Worm (Caenorhabditis elegans): ENCODE measurements around the gene pssy-2.

Gene pssy-2

ce11 chrIII:13458978-13459596 is 12.5 kb upstream of the pssy-2 start, which contains the start of gene tag-164:
tag-164 (plus strand) TSS chrIII:13459546.
- TF ChIP-seq pes-1 (GFP tag; IDR thresholded peaks at IDR 0.05) (no peak), B0310.2 (tag; optimal IDR thresholded peaks at IDR 0.05) (no peak), aly-1 (tag; optimal IDR thresholded peaks at IDR 0.05) (no peak), hmbx-1 (tag; optimal IDR thresholded peaks at IDR 0.05) (no peak), hmg-4 (GFP tag; optimal IDR thresholded peaks at IDR 0.05) (no peak), tbx-37 (GFP tag; conservative IDR thresholded peaks at IDR 0.05) (no peak), ceh-13 (GFP tag; optimal IDR thresholded peaks at IDR 0.05) (no peak)

DNA sequence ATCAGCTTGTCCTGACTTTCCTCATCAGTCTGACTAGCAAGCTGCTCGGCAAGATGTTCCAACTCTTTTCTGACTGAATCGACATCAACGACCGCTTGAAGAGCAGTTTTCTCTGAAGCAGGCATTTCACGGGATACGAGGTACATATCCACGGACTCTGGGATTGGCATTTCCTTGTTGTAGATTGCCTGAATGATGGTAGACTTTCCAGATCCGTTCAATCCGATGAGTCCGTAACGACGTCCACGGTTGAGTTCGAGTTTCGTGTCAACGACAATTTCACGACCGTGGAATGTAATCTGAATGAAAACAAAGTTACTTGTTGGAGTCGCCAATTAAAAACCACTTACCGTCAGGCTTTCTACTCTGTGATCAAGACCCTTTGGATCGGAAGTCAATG is 10.1 kb upstream of the pssy-2 start:
- TF ChIP-seq hmg-4 (GFP tag; optimal IDR thresholded peaks at IDR 0.05) (no peak), tbx-37 (GFP tag; conservative IDR thresholded peaks at IDR 0.05) (no peak), ceh-36 (tag; optimal IDR thresholded peaks at IDR 0.05) (no peak), ceh-13 (GFP tag; optimal IDR thresholded peaks at IDR 0.05) (no peak), hmbx-1 (tag; optimal IDR thresholded peaks at IDR 0.05) (no peak), B0310.2 (tag; optimal IDR thresholded peaks at IDR 0.05) (no peak), hnd-1 (tag; optimal IDR thresholded peaks at IDR 0.05) (no peak), scrt-1 (GFP tag; IDR thresholded peaks at IDR 0.05) (no peak), sea-1 (GFP tag; conservative IDR thresholded peaks at IDR 0.05) (no peak), ama-1 (optimal IDR thresholded peaks at IDR 0.05) (no peak), F13C5.2 (tag; optimal IDR thresholded peaks at IDR 0.05) (no peak), ets-7 (tag; optimal IDR thresholded peaks at IDR 0.05) (no peak), tbx-11 (GFP tag; IDR thresholded peaks at IDR 0.05) (no peak), aly-1 (tag; optimal IDR thresholded peaks at IDR 0.05) (no peak), tra-4 (tag; optimal IDR thresholded peaks at IDR 0.05) (no peak), flt-1 (GFP tag; IDR thresholded peaks at IDR 0.05) (no peak)

DNA sequence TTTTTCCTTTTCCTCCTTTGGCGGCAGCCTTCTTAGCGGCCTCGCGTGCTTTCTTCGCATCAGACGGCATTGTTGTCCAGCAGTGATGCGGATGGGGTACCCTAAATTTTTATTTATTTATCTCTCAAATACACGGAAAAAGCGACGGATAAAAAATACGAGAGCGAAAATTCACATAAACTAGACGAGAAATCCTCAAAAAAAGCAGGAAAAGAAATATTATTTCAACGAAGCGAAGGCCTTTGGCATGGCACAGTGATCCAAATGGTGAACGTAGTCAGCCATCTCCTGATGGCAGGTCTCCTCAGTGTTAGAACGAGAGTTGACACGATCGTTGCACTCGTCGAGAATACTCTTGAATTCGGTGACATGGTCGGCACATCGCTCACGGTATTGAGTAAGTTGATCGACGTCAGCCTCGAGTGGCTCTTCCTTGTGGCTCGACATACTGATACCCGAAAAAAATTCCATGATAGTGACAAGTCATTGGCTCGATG is 9.4 kb upstream of the pssy-2 start, which contains the start of the genes abcf-2 and T27E9.2:
abcf-2 (minus strand) TSS at position 101 of the 497 bp plus-strand sequence.
T27E9.2 (minus strand) TSS at position 447 of the 497 bp plus-strand sequence.
- no peak for TF ChIP-seq pes-1 (GFP tag; IDR thresholded peaks at IDR 0.05)
- no peak for TF ChIP-seq ama-1 (optimal IDR thresholded peaks at IDR 0.05)
- TF ChIP-seq F13C5.2 (tag; optimal IDR thresholded peaks at IDR 0.05): no peak
- no peak for TF ChIP-seq ceh-36 (tag; optimal IDR thresholded peaks at IDR 0.05)
- TF ChIP-seq ceh-13 (GFP tag; optimal IDR thresholded peaks at IDR 0.05): no peak
- no peak for TF ChIP-seq scrt-1 (GFP tag; IDR thresholded peaks at IDR 0.05)
- no peak for TF ChIP-seq aly-1 (tag; optimal IDR thresholded peaks at IDR 0.05)
- no peak for TF ChIP-seq hmg-4 (GFP tag; optimal IDR thresholded peaks at IDR 0.05)

- peak; percentile 62 for TF ChIP-seq hmg-4 (GFP tag; optimal IDR thresholded peaks at IDR 0.05)
- no peak for TF ChIP-seq ceh-13 (GFP tag; optimal IDR thresholded peaks at IDR 0.05)
- TF ChIP-seq flt-1 (GFP tag; IDR thresholded peaks at IDR 0.05): no peak
- TF ChIP-seq tbx-37 (GFP tag; conservative IDR thresholded peaks at IDR 0.05): peak; percentile 59
- TF ChIP-seq pes-1 (GFP tag; IDR thresholded peaks at IDR 0.05): peak; percentile 52; the same call in 1 of the 2 replicates
- peak; percentile 80 for TF ChIP-seq F13C5.2 (tag; optimal IDR thresholded peaks at IDR 0.05)
- TF ChIP-seq scrt-1 (GFP tag; IDR thresholded peaks at IDR 0.05): 0 out of 2 replicates have a peak, but pooled peaks have one; percentile 20
- TF ChIP-seq tra-4 (tag; optimal IDR thresholded peaks at IDR 0.05): peak; percentile 24
- no peak for TF ChIP-seq ets-7 (tag; optimal IDR thresholded peaks at IDR 0.05)
- 0 out of 2 replicates have a peak, but pooled peaks have one; percentile 44 for TF ChIP-seq sea-1 (GFP tag; conservative IDR thresholded peaks at IDR 0.05)
- TF ChIP-seq hnd-1 (tag; optimal IDR thresholded peaks at IDR 0.05): no peak
- TF ChIP-seq ceh-36 (tag; optimal IDR thresholded peaks at IDR 0.05): peak; percentile 20
- no peak for TF ChIP-seq aly-1 (tag; optimal IDR thresholded peaks at IDR 0.05)
Measured at ce11 chrIII:13462965-13463783, 8.4 kb upstream of the pssy-2 start, which contains the start of gene ant-1.1. ant-1.1 (plus strand) TSS chrIII:13463163.

- no peak for TF ChIP-seq hmbx-1 (tag; optimal IDR thresholded peaks at IDR 0.05)
- TF ChIP-seq ama-1 (optimal IDR thresholded peaks at IDR 0.05): peak; percentile 62
Measured at ce11 chrIII:13464493-13465362, 6.9 kb upstream of the pssy-2 start, which contains the start of gene kel-3. kel-3 (plus strand) TSS chrIII:13464820.

ce11 chrIII:13465918-13466592 is 5.5 kb upstream of the pssy-2 start, which contains the start of gene cdk-5:
cdk-5 (minus strand) TSS chrIII:13466342.
- TF ChIP-seq ama-1 (optimal IDR thresholded peaks at IDR 0.05) (no peak), hmbx-1 (tag; optimal IDR thresholded peaks at IDR 0.05) (no peak), pes-1 (GFP tag; IDR thresholded peaks at IDR 0.05) (no peak), B0310.2 (tag; optimal IDR thresholded peaks at IDR 0.05) (no peak), sea-1 (GFP tag; conservative IDR thresholded peaks at IDR 0.05) (no peak), ceh-36 (tag; optimal IDR thresholded peaks at IDR 0.05) (no peak), ets-7 (tag; optimal IDR thresholded peaks at IDR 0.05) (no peak), ceh-13 (GFP tag; optimal IDR thresholded peaks at IDR 0.05) (no peak), hmg-4 (GFP tag; optimal IDR thresholded peaks at IDR 0.05) (no peak), aly-1 (tag; optimal IDR thresholded peaks at IDR 0.05) (no peak), tbx-37 (GFP tag; conservative IDR thresholded peaks at IDR 0.05) (no peak), flt-1 (GFP tag; IDR thresholded peaks at IDR 0.05) (no peak), F13C5.2 (tag; optimal IDR thresholded peaks at IDR 0.05) (no peak), tbx-11 (GFP tag; IDR thresholded peaks at IDR 0.05) (no peak), tra-4 (tag; optimal IDR thresholded peaks at IDR 0.05) (no peak), scrt-1 (GFP tag; IDR thresholded peaks at IDR 0.05) (no peak), hnd-1 (tag; optimal IDR thresholded peaks at IDR 0.05) (no peak)

Data from whole organism, early embryonic.